Fruit fly (Drosophila melanogaster): Measurements from ENCODE around the gene Dbct.

The Dbct gene

DNA sequence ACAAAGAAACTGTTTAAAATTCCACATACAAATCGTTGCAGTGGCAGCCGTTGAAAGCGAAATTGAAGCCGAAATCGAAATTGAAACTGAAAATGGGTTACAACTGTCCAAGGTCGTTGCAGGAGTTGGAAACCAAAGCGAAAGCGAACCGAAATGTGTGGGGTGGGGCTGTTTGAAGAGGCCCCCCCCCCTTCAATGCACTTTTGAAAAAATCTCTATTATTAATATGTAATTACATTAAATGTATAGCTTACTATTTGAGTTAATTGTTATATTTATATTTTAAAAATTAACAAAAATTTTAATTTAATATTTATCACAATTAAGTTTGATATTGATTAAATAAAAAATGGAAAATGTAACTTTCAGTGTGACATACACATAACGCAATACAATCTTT, 35.8 kb downstream of the Dbct start (continued):
- peak; percentile 99 for TF ChIP-seq Blimp-1 (GFP tag; optimal IDR thresholded peaks at IDR 0.05)
- TF ChIP-seq MESR4 (GFP tag; optimal IDR thresholded peaks at IDR 0.05), result no peak
- peak; percentile 49; the same call in 1 of the 2 replicates for TF ChIP-seq Ptx1 (GFP tag; IDR thresholded peaks at IDR 0.05)
- no peak for TF ChIP-seq kay (GFP tag; optimal IDR thresholded peaks at IDR 0.05)
- peak; percentile 25 for TF ChIP-seq CG7556 (GFP tag; optimal IDR thresholded peaks at IDR 0.05)
- TF ChIP-seq stc (GFP tag; IDR thresholded peaks at IDR 0.05), result peak; percentile 57
- TF ChIP-seq gsb-n (tag; optimal IDR thresholded peaks at IDR 0.05), result peak; percentile 54
- peak; percentile 96 for TF ChIP-seq CG15601 (tag; optimal IDR thresholded peaks at IDR 0.05)
- peak; percentile 35 for TF ChIP-seq tap (tag; optimal IDR thresholded peaks at IDR 0.05)
- 0 out of 3 replicates have a peak, but pooled peaks have one; percentile 13 for TF ChIP-seq CG14050 (GFP tag; IDR thresholded peaks at IDR 0.05)
- no peak for TF ChIP-seq CG10431 (GFP tag; optimal IDR thresholded peaks at IDR 0.05)
- peak; percentile 30 for TF ChIP-seq CG8388 (GFP tag; optimal IDR thresholded peaks at IDR 0.05)
- TF ChIP-seq dmrt99B (tag; optimal IDR thresholded peaks at IDR 0.05), result peak; percentile 76
- TF ChIP-seq Xrp1 (GFP tag; IDR thresholded peaks at IDR 0.05), result peak; percentile 38; the same call in 1 of the 2 replicates
- TF ChIP-seq phol (tag; optimal IDR thresholded peaks at IDR 0.05), result peak; percentile 47
- peak; percentile 46 for TF ChIP-seq CG7839 (tag; optimal IDR thresholded peaks at IDR 0.05)
- TF ChIP-seq pb (GFP tag; optimal IDR thresholded peaks at IDR 0.05), result no peak
- TF ChIP-seq Med (GFP tag), result no peak
- TF ChIP-seq CoRest (tag; optimal IDR thresholded peaks at IDR 0.05), result peak; percentile 15
- peak; percentile 64 for TF ChIP-seq CG18262 (tag; optimal IDR thresholded peaks at IDR 0.05)
- TF ChIP-seq bsh (GFP tag; optimal IDR thresholded peaks at IDR 0.05), result peak in 1 of 2 experiments; percentile 46
- TF ChIP-seq Six4 (GFP tag; optimal IDR thresholded peaks at IDR 0.05), result no peak
- no peak for TF ChIP-seq peb (GFP tag; IDR thresholded peaks at IDR 0.05)
- TF ChIP-seq croc (GFP tag; conservative IDR thresholded peaks at IDR 0.05), result peak; percentile 14; the same call in 1 of the 3 replicates
- 0 out of 2 replicates have a peak, but pooled peaks have one; percentile 27 for TF ChIP-seq ap (GFP tag; IDR thresholded peaks at IDR 0.05)
- peak; percentile 28 for TF ChIP-seq Asciz (GFP tag; optimal IDR thresholded peaks at IDR 0.05)
- TF ChIP-seq CG10267 (tag; optimal IDR thresholded peaks at IDR 0.05), result peak; percentile 24
- TF ChIP-seq CG31441 (GFP tag; IDR thresholded peaks at IDR 0.05), result peak; percentile 70
- TF ChIP-seq tgo (GFP tag; IDR thresholded peaks at IDR 0.05), result peak; percentile 39; the same call in 1 of the 3 replicates
- peak; percentile 54 for TF ChIP-seq Sox100B (GFP tag; optimal IDR thresholded peaks at IDR 0.05)
- TF ChIP-seq crp (GFP tag; optimal IDR thresholded peaks at IDR 0.05), result no peak
- TF ChIP-seq tin (GFP tag; optimal IDR thresholded peaks at IDR 0.05), result no peak
- TF ChIP-seq Hr51 (GFP tag; optimal IDR thresholded peaks at IDR 0.05), result peak in 1 of 2 experiments; percentile 73
- peak; percentile 7 for TF ChIP-seq CG17385 (GFP tag; optimal IDR thresholded peaks at IDR 0.05)
- no peak for TF ChIP-seq CG3726 (GFP tag; IDR thresholded peaks at IDR 0.05)
- TF ChIP-seq sug (tag; optimal IDR thresholded peaks at IDR 0.05), result no peak
- TF ChIP-seq CG14710 (tag; optimal IDR thresholded peaks at IDR 0.05), result peak; percentile 12
- peak; percentile 55; the same call in 1 of the 2 replicates for TF ChIP-seq HLH3B (GFP tag; IDR thresholded peaks at IDR 0.05)
- TF ChIP-seq slbo (GFP tag; IDR thresholded peaks at IDR 0.05), result no peak
- TF ChIP-seq BtbVII (GFP tag; optimal IDR thresholded peaks at IDR 0.05), result no peak
- TF ChIP-seq Hr78 (GFP tag; optimal IDR thresholded peaks at IDR 0.05), result peak in 1 of 2 experiments; percentile 22
- no peak for TF ChIP-seq Mes4 (GFP tag; optimal IDR thresholded peaks at IDR 0.05)
- 0 out of 3 replicates have a peak, but pooled peaks have one; percentile 27 for TF ChIP-seq dysf (GFP tag; IDR thresholded peaks at IDR 0.05)
- TF ChIP-seq CG17361 (GFP tag; IDR thresholded peaks at IDR 0.05), result peak; percentile 63; the same call in 2 of the 3 replicates
- TF ChIP-seq row (GFP tag; IDR thresholded peaks at IDR 0.05), result peak; percentile 41; the same call in 2 of the 3 replicates
- TF ChIP-seq CG17186 (GFP tag; optimal IDR thresholded peaks at IDR 0.05), result no peak
- TF ChIP-seq Sox102F (GFP tag; optimal IDR thresholded peaks at IDR 0.05), result peak; percentile 64
- TF ChIP-seq p53 (GFP tag; optimal IDR thresholded peaks at IDR 0.05), result no peak
- TF ChIP-seq grn (GFP tag; optimal IDR thresholded peaks at IDR 0.05), result no peak

All from whole organism, embryonic.